Worm (Caenorhabditis elegans): ENCODE measurements around the gene C49C3.11.

The C49C3.11 gene

ce11 chrIV:17376127-17376526, 32.5 kb downstream of the C49C3.11 start, which contains the start of gene haf-1:
Gene haf-1 (plus strand): TSS chrIV:17376427.
- TF ChIP-seq daf-16 (GFP tag; optimal IDR thresholded peaks at IDR 0.05) (no peak), daf-16 (tag; optimal IDR thresholded peaks at IDR 0.05) (peak; percentile 59), set-16 (GFP tag; IDR thresholded peaks at IDR 0.05) (no peak), aly-2 (tag; optimal IDR thresholded peaks at IDR 0.05) (no peak)

- TF ChIP-seq daf-8 (GFP tag; IDR thresholded peaks at IDR 0.05), result no peak
- no peak for TF ChIP-seq F44E2.7 (GFP tag; IDR thresholded peaks at IDR 0.05)
- TF ChIP-seq fkh-10 (GFP tag; optimal IDR thresholded peaks at IDR 0.05), result no peak
- TF ChIP-seq F26F4.8 (GFP tag; conservative IDR thresholded peaks at IDR 0.05), result no peak
- TF ChIP-seq lsy-2 (tag; optimal IDR thresholded peaks at IDR 0.05), result peak in 1 of 2 experiments; percentile 43
- TF ChIP-seq ztf-7 (tag; optimal IDR thresholded peaks at IDR 0.05), result no peak
- TF ChIP-seq unc-130 (GFP tag; optimal IDR thresholded peaks at IDR 0.05), result no peak
- TF ChIP-seq dpl-1 (GFP tag; optimal IDR thresholded peaks at IDR 0.05), result peak; percentile 50
- TF ChIP-seq nhr-11 (tag; optimal IDR thresholded peaks at IDR 0.05), result no peak
- TF ChIP-seq mdl-1 (tag; optimal IDR thresholded peaks at IDR 0.05), result no peak
- no peak for TF ChIP-seq mxl-2 (GFP tag; conservative IDR thresholded peaks at IDR 0.05)
- TF ChIP-seq R02D3.7 (tag; optimal IDR thresholded peaks at IDR 0.05), result no peak
- peak; percentile 85 for TF ChIP-seq lin-38 (GFP tag; IDR thresholded peaks at IDR 0.05)
- TF ChIP-seq nhr-76 (tag; optimal IDR thresholded peaks at IDR 0.05), result no peak
- peak; percentile 28 for TF ChIP-seq nhr-28 (tag; optimal IDR thresholded peaks at IDR 0.05)
- no peak for TF ChIP-seq madf-5 (GFP tag; IDR thresholded peaks at IDR 0.05)
- no peak for TF ChIP-seq Y75B8A.6 (GFP tag; IDR thresholded peaks at IDR 0.05)
- TF ChIP-seq pha-4 (GFP tag; IDR thresholded peaks at IDR 0.05), result no peak
- TF ChIP-seq pha-4 (tag; optimal IDR thresholded peaks at IDR 0.05), result peak; percentile 40
- TF ChIP-seq lin-39 (tag; optimal IDR thresholded peaks at IDR 0.05), result no peak
- no peak for TF ChIP-seq zag-1 (tag; optimal IDR thresholded peaks at IDR 0.05)
- TF ChIP-seq pqm-1 (tag; optimal IDR thresholded peaks at IDR 0.05), result no peak
- TF ChIP-seq dmd-8 (GFP tag; IDR thresholded peaks at IDR 0.05), result no peak
- TF ChIP-seq daf-16 (GFP tag; optimal IDR thresholded peaks at IDR 0.05), result no peak
- peak; percentile 48 for TF ChIP-seq daf-16 (tag; optimal IDR thresholded peaks at IDR 0.05)
- no peak for TF ChIP-seq php-3 (GFP tag; IDR thresholded peaks at IDR 0.05)
- peak; percentile 24 for TF ChIP-seq mes-2 (tag; optimal IDR thresholded peaks at IDR 0.05; ENCODE audit: poor library complexity, severe bottlenecking)
- TF ChIP-seq spr-3 (GFP tag; optimal IDR thresholded peaks at IDR 0.05), result no peak
- TF ChIP-seq zfp-2 (tag; optimal IDR thresholded peaks at IDR 0.05), result no peak
- TF ChIP-seq dve-1 (tag; optimal IDR thresholded peaks at IDR 0.05; ENCODE audit: insufficient read depth), result peak; percentile 17
- no peak for TF ChIP-seq zip-11 (GFP tag; IDR thresholded peaks at IDR 0.05)
- no peak for TF ChIP-seq mep-1 (tag; optimal IDR thresholded peaks at IDR 0.05)
- TF ChIP-seq snpc-1.2 (GFP tag; IDR thresholded peaks at IDR 0.05), result peak; percentile 71
- TF ChIP-seq attf-4 (tag; optimal IDR thresholded peaks at IDR 0.05), result no peak
These were observed 36.6 kb downstream of the C49C3.11 start, which contains the start of the genes C30H6.9 and dlat-2 for ce11 chrIV:17380061-17380680. Gene C30H6.9 (minus strand): TSS chrIV:17380170. Gene dlat-2 (plus strand): TSS chrIV:17380626.

- TF ChIP-seq tag-97 (GFP tag; IDR thresholded peaks at IDR 0.05) (no peak), hmg-1.1 (GFP tag; IDR thresholded peaks at IDR 0.05) (no peak), mep-1 (tag; optimal IDR thresholded peaks at IDR 0.05) (no peak), pqm-1 (tag; optimal IDR thresholded peaks at IDR 0.05) (no peak), nhr-111 (GFP tag; optimal IDR thresholded peaks at IDR 0.05) (no peak), F37D6.2 (tag; optimal IDR thresholded peaks at IDR 0.05) (no peak), unc-62 (GFP tag; optimal IDR thresholded peaks at IDR 0.05 in 1 of 2) (peak in 1 of 2 experiments; percentile 80), unc-62 (tag; optimal IDR thresholded peaks at IDR 0.05) (no peak), lin-13 (GFP tag; optimal IDR thresholded peaks at IDR 0.05) (no peak), gei-8 (GFP tag; optimal IDR thresholded peaks at IDR 0.05) (no peak)
These were observed 38.4 kb downstream of the C49C3.11 start, which contains the start of gene C30H6.8 for ce11 chrIV:17382029-17382428. Gene C30H6.8 (plus strand): TSS chrIV:17382329.
